Worm (Caenorhabditis elegans) whole organism, L2 larva: ENCODE measurements around the gene Y73F8A.13.
A peak's percentile ranks its signal among the peaks of the same experiment; 100 is the strongest.

ENCODE experiments used
- C34F6.9 ChIP-seq: fragments of 150-350 bp; optimal IDR thresholded peaks from 2 replicates; lab custom pipeline; 2014; ENCODE audit warnings: missing biosample characterization, missing genetic modification characterization
- F13H6.1 ChIP-seq: sonication (generic microtip); optimal IDR thresholded peaks from 2 replicates; lab custom pipeline; 2016; ENCODE audit warnings: missing genetic modification characterization, missing compliant biosample characterization
- R02D3.7 ChIP-seq: fragments of 150-350 bp; optimal IDR thresholded peaks from 2 replicates; lab custom pipeline; 2014; ENCODE audit warnings: missing biosample characterization, missing genetic modification characterization
- Y55F3AM.14 ChIP-seq: fragments of 200-800 bp; sonication (Bioruptor generic); optimal IDR thresholded peaks from 2 replicates; lab custom pipeline; 2018; ENCODE audit warnings: mild to moderate bottlenecking, missing genetic modification characterization, missing compliant biosample characterization
- alr-1 ChIP-seq: fragments of 150-350 bp; optimal IDR thresholded peaks from 2 replicates; lab custom pipeline; 2014; ENCODE audit warnings: missing biosample characterization, missing genetic modification characterization
- aly-2 ChIP-seq: fragments of 150-350 bp; optimal IDR thresholded peaks from 2 replicates; lab custom pipeline; 2014; ENCODE audit warnings: missing biosample characterization, missing genetic modification characterization
- ama-1 ChIP-seq: fragments of 150-350 bp; optimal IDR thresholded peaks from 2 replicates; lab custom pipeline; 2018; ENCODE audit warnings: inconsistent platforms
- ceh-16 ChIP-seq: fragments of 150-350 bp; optimal IDR thresholded peaks from 2 replicates; lab custom pipeline; 2014; ENCODE audit warnings: missing biosample characterization, missing genetic modification characterization
- ceh-82 ChIP-seq: fragments of 150-350 bp; optimal IDR thresholded peaks from 2 replicates; lab custom pipeline; 2014; ENCODE audit warnings: missing biosample characterization, missing genetic modification characterization
- crh-2 ChIP-seq: sonication (generic microtip); optimal IDR thresholded peaks from 2 replicates; lab custom pipeline; 2017; ENCODE audit warnings: missing biosample characterization, missing genetic modification characterization
- dmd-4 ChIP-seq: sonication (generic microtip); optimal IDR thresholded peaks from 2 replicates; lab custom pipeline; 2017; ENCODE audit warnings: missing biosample characterization, missing genetic modification characterization
- fos-1 ChIP-seq: fragments of 150-350 bp; optimal IDR thresholded peaks from 2 replicates; lab custom pipeline; 2014; ENCODE audit warnings: missing biosample characterization, missing genetic modification characterization
- lin-11 ChIP-seq: fragments of 150-350 bp; sonication (generic microtip); optimal IDR thresholded peaks from 2 replicates; lab custom pipeline; 2014; ENCODE audit warnings: missing biosample characterization, missing genetic modification characterization, inconsistent platforms, mixed read lengths
- lsy-2 ChIP-seq, 2 experiments: fragments of 150-350 bp in 1 of 2; sonication (generic microtip) in 1 of 2; optimal IDR thresholded peaks; 2 replicates each; lab custom pipeline; 2014 to 2017; ENCODE audit warnings: missing biosample characterization in 2 of 2, missing genetic modification characterization in 2 of 2
- mab-5 ChIP-seq: fragments of 150-350 bp; optimal IDR thresholded peaks from 2 replicates; lab custom pipeline; 2014; ENCODE audit warnings: missing biosample characterization, missing genetic modification characterization
- mbf-1 ChIP-seq: sonication (generic microtip); optimal IDR thresholded peaks from 2 replicates; lab custom pipeline; 2017; ENCODE audit warnings: missing biosample characterization, missing genetic modification characterization
- nhr-10 ChIP-seq: sonication (generic microtip); optimal IDR thresholded peaks from 2 replicates; lab custom pipeline; 2017; ENCODE audit warnings: missing biosample characterization, missing genetic modification characterization
- nhr-11 ChIP-seq: fragments of 150-350 bp; optimal IDR thresholded peaks from 2 replicates; lab custom pipeline; 2014; ENCODE audit warnings: missing biosample characterization, missing genetic modification characterization
- nhr-12 ChIP-seq: fragments of 150-350 bp; optimal IDR thresholded peaks from 2 replicates; lab custom pipeline; 2014; ENCODE audit warnings: missing biosample characterization, missing genetic modification characterization
- nhr-23 ChIP-seq: fragments of 150-350 bp; optimal IDR thresholded peaks from 2 replicates; lab custom pipeline; 2014; ENCODE audit warnings: missing biosample characterization, missing genetic modification reagents, missing genetic modification characterization
- nhr-6 ChIP-seq: fragments of 150-350 bp; optimal IDR thresholded peaks from 2 replicates; lab custom pipeline; 2014; ENCODE audit warnings: missing biosample characterization, missing genetic modification characterization
- nhr-77 ChIP-seq: fragments of 150-350 bp; optimal IDR thresholded peaks from 2 replicates; lab custom pipeline; 2014; ENCODE audit warnings: missing biosample characterization, missing genetic modification characterization
- peb-1 ChIP-seq: fragments of 150-350 bp; optimal IDR thresholded peaks from 2 replicates; lab custom pipeline; 2014; ENCODE audit warnings: missing biosample characterization, missing genetic modification characterization
- sem-4 ChIP-seq: fragments of 150-350 bp; optimal IDR thresholded peaks from 2 replicates; lab custom pipeline; 2014; ENCODE audit warnings: missing biosample characterization, missing genetic modification reagents, missing genetic modification characterization
- sma-3 ChIP-seq: sonication (generic microtip); optimal IDR thresholded peaks from 2 replicates; lab custom pipeline; 2016; ENCODE audit warnings: missing genetic modification reagents, missing genetic modification characterization, missing compliant biosample characterization
- sma-9 ChIP-seq, 2 experiments: fragments of 150-350 bp in 1 of 2; sonication (generic microtip) in 1 of 2; optimal IDR thresholded peaks; 2 replicates each; lab custom pipeline; 2014 to 2016; ENCODE audit warnings: missing genetic modification characterization in 2 of 2, mild to moderate bottlenecking in 1 of 2, missing biosample characterization in 1 of 2, missing compliant biosample characterization in 1 of 2, missing genetic modification reagents in 1 of 2, moderate library complexity in 1 of 2
- snpc-4 ChIP-seq: fragments of 150-350 bp; optimal IDR thresholded peaks from 2 replicates; lab custom pipeline; 2014; ENCODE audit warnings: missing biosample characterization, missing genetic modification characterization
- unc-39 ChIP-seq: fragments of 150-350 bp; optimal IDR thresholded peaks from 2 replicates; lab custom pipeline; 2014; ENCODE audit warnings: missing biosample characterization, missing genetic modification characterization
- unc-55 ChIP-seq: fragments of 150-350 bp; sonication (generic microtip); optimal IDR thresholded peaks from 3 replicates; lab custom pipeline; 2014; ENCODE audit warnings: missing biosample characterization, missing genetic modification reagents, missing genetic modification characterization
- zag-1 ChIP-seq: fragments of 150-350 bp; optimal IDR thresholded peaks from 2 replicates; lab custom pipeline; 2014; ENCODE audit warnings: missing biosample characterization, missing genetic modification characterization
- ztf-11 ChIP-seq: sonication (generic microtip); optimal IDR thresholded peaks from 2 replicates; lab custom pipeline; 2017; ENCODE audit warnings: missing biosample characterization, missing genetic modification characterization
- ztf-4 ChIP-seq: fragments of 150-350 bp; optimal IDR thresholded peaks from 2 replicates; lab custom pipeline; 2014; ENCODE audit warnings: missing biosample characterization, missing genetic modification characterization

The Y73F8A.13 gene

DNA sequence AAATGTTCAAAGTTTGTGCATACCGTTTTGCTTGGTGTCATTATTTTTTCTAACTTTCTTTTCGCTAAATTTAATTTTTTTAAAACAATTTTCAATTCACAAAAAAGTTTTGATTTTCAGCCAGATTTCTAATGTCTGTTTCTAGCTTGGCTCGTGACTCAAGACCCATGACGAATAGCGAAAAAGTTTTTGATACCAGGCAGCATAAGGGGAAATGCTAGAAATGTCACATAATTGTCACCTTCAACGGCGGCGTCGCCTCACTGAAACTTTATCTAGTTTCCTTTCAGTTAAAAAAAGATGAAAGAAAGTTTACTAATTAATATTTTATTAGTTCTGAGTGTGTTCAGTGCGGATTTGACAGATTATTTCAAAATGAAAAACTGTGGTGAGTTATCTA, 24.7 kb downstream of the Y73F8A.13 start, which contains the start of gene irld-59:
Gene irld-59, plus strand, starts transcription at position 301 of the 400 bp plus-strand sequence.
- TF ChIP-seq C34F6.9 (tag; lab: Kevin White, UChicago) (no peak), ceh-16 (tag; lab: Kevin White, UChicago) (no peak), mbf-1 (no peak), nhr-12 (no peak), sma-3 (no peak), dmd-4 (no peak), mab-5 (tag; lab: Kevin White, UChicago) (no peak), snpc-4 (tag; lab: Kevin White, UChicago) (no peak), ama-1 (lab: Kevin White, UChicago) (no peak), unc-39 (tag; lab: Kevin White, UChicago) (no peak), Y55F3AM.14 (GFP tag; lab: Kevin White, UChicago) (no peak), nhr-23 (tag; lab: Kevin White, UChicago) (no peak), nhr-77 (tag; lab: Kevin White, UChicago) (no peak), alr-1 (no peak), sem-4 (no peak), F13H6.1 (tag; lab: Kevin White, UChicago) (no peak), fos-1 (tag; lab: Kevin White, UChicago) (no peak), nhr-11 (tag; lab: Kevin White, UChicago) (no peak), lsy-2 (tag; optimal IDR thresholded peaks at IDR 0.05; lab: Kevin White, UChicago) (no peak)

DNA sequence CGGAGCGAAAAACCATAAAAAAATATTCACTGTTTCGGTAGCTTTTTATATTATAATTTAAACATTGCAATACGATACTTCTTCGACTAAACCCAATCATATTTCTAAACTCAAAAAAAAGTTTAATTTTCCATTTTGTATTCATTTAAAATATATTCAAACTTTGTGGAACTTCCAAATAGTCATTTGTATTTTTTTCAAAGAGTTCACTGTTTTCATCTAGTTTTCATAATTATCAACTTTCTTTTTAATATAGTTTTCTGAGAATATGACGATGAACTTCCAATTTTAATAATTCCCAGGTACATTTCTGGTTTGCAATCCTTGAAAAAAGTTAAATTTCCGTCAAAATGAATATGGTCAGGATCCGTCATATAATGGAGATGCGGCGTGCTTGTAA, 49.2 kb downstream of the Y73F8A.13 start, which contains the start of gene cpna-4:
Gene cpna-4, plus strand, starts transcription at position 301 of the 400 bp plus-strand sequence.
- TF ChIP-seq nhr-10 (tag; lab: Kevin White, UChicago), result no peak
- no peak for TF ChIP-seq crh-2 (tag; lab: Kevin White, UChicago)
- no peak for TF ChIP-seq ztf-4 (tag; lab: Kevin White, UChicago)
- TF ChIP-seq aly-2 (tag; lab: Kevin White, UChicago), result no peak
- TF ChIP-seq fos-1 (tag; lab: Kevin White, UChicago), result no peak
- no peak for TF ChIP-seq nhr-11 (tag; lab: Kevin White, UChicago)
- no peak for TF ChIP-seq nhr-6 (tag; lab: Kevin White, UChicago)
- no peak for TF ChIP-seq nhr-12
- TF ChIP-seq peb-1 (tag; lab: Kevin White, UChicago), result no peak
- TF ChIP-seq sma-9 (GFP tag; optimal IDR thresholded peaks at IDR 0.05; lab: Kevin White, UChicago), result no peak
- no peak for TF ChIP-seq sma-9 (tag; optimal IDR thresholded peaks at IDR 0.05; lab: Kevin White, UChicago)
- TF ChIP-seq lin-11 (tag; lab: Kevin White, UChicago), result no peak
- no peak for TF ChIP-seq sma-3
- TF ChIP-seq ceh-82, result no peak
- no peak for TF ChIP-seq R02D3.7 (tag; lab: Kevin White, UChicago)
- TF ChIP-seq ztf-11 (tag; lab: Kevin White, UChicago), result no peak
- TF ChIP-seq nhr-77 (tag; lab: Kevin White, UChicago), result no peak
- TF ChIP-seq mbf-1, result no peak
- no peak for TF ChIP-seq zag-1 (tag; lab: Kevin White, UChicago)
- no peak for TF ChIP-seq F13H6.1 (tag; lab: Kevin White, UChicago)
- TF ChIP-seq ama-1 (lab: Kevin White, UChicago), result no peak

DNA sequence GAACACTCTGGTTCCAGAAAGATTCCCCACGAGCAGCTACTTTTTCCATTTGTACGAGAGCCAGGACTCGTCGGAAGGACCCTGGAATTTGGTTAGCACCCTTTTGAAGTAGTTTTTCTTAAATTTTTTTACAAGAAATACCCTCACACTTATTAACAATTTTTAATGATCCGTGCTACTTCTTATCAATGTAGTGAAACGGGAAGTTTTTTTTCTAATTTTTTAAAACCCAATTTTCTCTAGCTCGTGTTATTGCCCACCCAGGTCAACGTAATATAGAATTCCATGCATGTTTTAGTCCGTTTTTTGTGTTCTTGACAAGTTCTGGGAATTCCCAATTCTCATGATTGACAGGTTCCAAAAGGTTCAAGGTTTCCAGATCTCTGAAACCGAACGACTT, 49.8 kb downstream of the Y73F8A.13 start:
- TF ChIP-seq dmd-4 (no peak), unc-55 (peak; percentile 45)
